Worm (Caenorhabditis elegans): ENCODE results near the gene Y22D7AL.3.
A peak's percentile ranks its signal among the peaks of the same experiment; 100 is the strongest.

The Y22D7AL.3 gene

DNA sequence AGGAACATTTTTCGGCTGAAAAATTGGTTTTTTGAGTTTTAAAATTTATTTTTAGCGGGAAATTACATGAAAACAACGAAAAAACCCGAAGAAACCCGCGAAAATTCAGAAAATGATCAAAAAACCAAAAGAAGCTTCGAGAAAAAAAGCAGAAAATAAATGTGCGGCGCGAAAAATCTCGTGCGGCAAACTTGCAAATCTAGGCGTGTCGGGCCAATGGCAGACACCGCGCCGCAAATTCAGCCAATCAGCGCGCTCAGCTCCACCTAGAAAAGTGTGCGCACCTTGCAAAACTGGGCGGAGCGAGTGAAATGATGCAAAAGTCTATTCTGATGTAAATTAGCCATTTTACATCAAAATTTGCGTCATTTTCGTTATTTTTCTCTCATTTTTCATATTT, 22.3 kb upstream of the Y22D7AL.3 start, which contains the start of gene Y22D7AL.10 (continued):
- TF ChIP-seq ztf-4 (tag; optimal IDR thresholded peaks at IDR 0.05) = peak; percentile 82

DNA sequence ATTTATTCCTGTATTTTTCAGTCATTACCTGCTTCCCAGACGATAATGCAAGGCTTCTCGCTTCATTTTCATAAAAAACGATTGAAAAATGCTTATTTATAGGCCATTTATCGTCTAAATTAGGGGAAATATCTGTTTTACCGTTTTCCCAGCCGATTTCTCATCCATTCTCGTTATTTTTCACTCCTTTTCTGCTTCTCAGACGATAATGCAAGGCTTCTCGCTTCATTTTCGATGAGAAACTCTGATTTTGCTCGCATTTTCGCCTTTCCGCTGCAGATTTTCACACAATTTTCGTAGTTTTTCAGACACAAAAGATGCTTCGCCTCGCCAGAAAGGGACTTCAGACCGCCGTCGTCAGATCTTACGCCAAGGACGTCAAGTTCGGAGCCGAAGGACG, 21.8 kb upstream of the Y22D7AL.3 start, which contains the start of gene hsp-60:
TSS of gene hsp-60 (plus strand) at position 301 of the 400 bp plus-strand sequence.
- TF ChIP-seq unc-62 (GFP tag; optimal IDR thresholded peaks at IDR 0.05) = no peak
- no peak for TF ChIP-seq nhr-11 (tag; optimal IDR thresholded peaks at IDR 0.05)
- no peak for TF ChIP-seq ama-1 (optimal IDR thresholded peaks at IDR 0.05)
- no peak for TF ChIP-seq elt-2 (tag; optimal IDR thresholded peaks at IDR 0.05)
- no peak for TF ChIP-seq ztf-4 (tag; optimal IDR thresholded peaks at IDR 0.05)
- no peak for TF ChIP-seq lin-15B (tag; optimal IDR thresholded peaks at IDR 0.05)
- no peak for TF ChIP-seq ZK546.5 (tag; optimal IDR thresholded peaks at IDR 0.05)
- no peak for TF ChIP-seq egl-5 (tag; optimal IDR thresholded peaks at IDR 0.05)
- no peak for TF ChIP-seq egl-27 (tag; optimal IDR thresholded peaks at IDR 0.05)
- TF ChIP-seq R02D3.7 (tag; optimal IDR thresholded peaks at IDR 0.05) = no peak
- no peak for TF ChIP-seq lsy-12 (tag; optimal IDR thresholded peaks at IDR 0.05)
- no peak for TF ChIP-seq eor-1 (tag; optimal IDR thresholded peaks at IDR 0.05)
- TF ChIP-seq unc-39 (tag; optimal IDR thresholded peaks at IDR 0.05) = no peak
- no peak for TF ChIP-seq ceh-82 (tag; optimal IDR thresholded peaks at IDR 0.05)
- no peak for TF ChIP-seq hmg-11 (tag; optimal IDR thresholded peaks at IDR 0.05)
- TF ChIP-seq nhr-237 (tag; optimal IDR thresholded peaks at IDR 0.05) = no peak
- no peak for TF ChIP-seq fos-1 (tag; optimal IDR thresholded peaks at IDR 0.05)

DNA sequence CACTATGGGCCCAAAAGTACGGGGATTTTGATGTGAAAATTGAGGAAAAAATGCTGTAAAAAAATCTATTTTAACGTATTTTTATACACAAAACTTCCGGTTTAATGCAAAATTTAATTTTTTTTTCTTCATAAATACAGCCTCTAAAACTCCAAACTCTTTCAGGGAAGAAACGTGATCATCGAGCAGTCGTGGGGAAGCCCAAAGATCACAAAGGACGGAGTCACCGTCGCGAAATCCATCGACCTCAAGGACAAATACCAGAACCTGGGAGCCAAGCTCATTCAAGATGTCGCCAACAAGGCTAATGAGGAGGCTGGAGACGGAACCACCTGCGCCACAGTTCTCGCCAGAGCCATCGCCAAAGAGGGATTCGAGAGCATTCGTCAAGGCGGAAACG, 21.4 kb upstream of the Y22D7AL.3 start:
- TF ChIP-seq fos-1 (tag; optimal IDR thresholded peaks at IDR 0.05) = no peak
- no peak for TF ChIP-seq nfya-1 (tag; optimal IDR thresholded peaks at IDR 0.05; ENCODE audit: insufficient read depth)
- no peak for TF ChIP-seq nhr-43 (tag; optimal IDR thresholded peaks at IDR 0.05; ENCODE audit: poor library complexity, severe bottlenecking)
- no peak for TF ChIP-seq nhr-77 (tag; optimal IDR thresholded peaks at IDR 0.05)
- TF ChIP-seq pqm-1 (tag; optimal IDR thresholded peaks at IDR 0.05) = no peak

DNA sequence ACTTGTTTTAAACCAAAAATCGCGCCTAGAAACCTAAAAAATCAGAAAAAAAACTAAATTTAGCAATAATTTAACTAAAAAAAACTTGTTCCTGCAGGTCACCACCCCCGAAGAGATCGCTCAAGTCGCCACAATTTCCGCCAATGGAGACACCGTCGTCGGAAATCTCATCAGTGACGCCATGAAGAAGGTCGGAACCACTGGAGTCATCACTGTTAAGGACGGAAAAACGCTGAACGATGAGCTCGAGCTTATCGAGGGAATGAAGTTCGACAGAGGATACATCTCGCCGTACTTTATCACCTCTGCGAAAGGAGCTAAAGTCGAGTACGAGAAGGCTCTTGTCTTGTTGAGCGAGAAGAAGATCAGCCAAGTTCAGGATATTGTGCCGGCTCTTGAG, 19.9 kb upstream of the Y22D7AL.3 start:
- peak; percentile 15 for TF ChIP-seq ama-1 (optimal IDR thresholded peaks at IDR 0.05)
- TF ChIP-seq daf-12 (tag; optimal IDR thresholded peaks at IDR 0.05) = no peak

DNA sequence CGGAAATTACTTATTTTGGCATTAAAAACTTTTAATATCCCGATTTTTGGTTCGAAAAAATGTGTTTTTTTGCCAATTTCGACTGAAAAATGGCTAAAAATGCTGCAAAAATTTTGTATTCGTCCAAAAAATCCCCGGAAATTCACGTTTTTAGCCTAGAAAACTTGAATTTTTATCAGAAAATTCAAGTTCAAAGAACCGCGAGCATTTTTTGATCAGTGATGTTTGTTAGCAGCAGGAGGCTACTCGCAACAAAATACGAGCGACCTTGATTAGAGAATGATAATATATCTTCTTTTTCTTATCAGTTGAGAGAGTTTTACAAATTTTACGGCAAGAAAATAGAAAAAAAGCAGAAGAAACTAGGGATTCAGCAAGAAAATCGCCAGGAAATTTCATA, 18.9 kb upstream of the Y22D7AL.3 start:
- no peak for TF ChIP-seq nhr-23 (tag; optimal IDR thresholded peaks at IDR 0.05)
- TF ChIP-seq ama-1 (optimal IDR thresholded peaks at IDR 0.05) = no peak
- TF ChIP-seq unc-62 (GFP tag; optimal IDR thresholded peaks at IDR 0.05) = no peak
- no peak for TF ChIP-seq ZK546.5 (tag; optimal IDR thresholded peaks at IDR 0.05)
- TF ChIP-seq ceh-28 (tag; optimal IDR thresholded peaks at IDR 0.05) = peak; percentile 14
- TF ChIP-seq elt-2 (tag; optimal IDR thresholded peaks at IDR 0.05) = peak; percentile 74
- TF ChIP-seq nfya-1 (tag; optimal IDR thresholded peaks at IDR 0.05; ENCODE audit: insufficient read depth) = peak; percentile 41
- TF ChIP-seq pqm-1 (tag; optimal IDR thresholded peaks at IDR 0.05) = peak; percentile 39
- no peak for TF ChIP-seq nhr-67 (tag; optimal IDR thresholded peaks at IDR 0.05)
- TF ChIP-seq aly-2 (tag; optimal IDR thresholded peaks at IDR 0.05) = no peak
- no peak for TF ChIP-seq ceh-82 (tag; optimal IDR thresholded peaks at IDR 0.05)

DNA sequence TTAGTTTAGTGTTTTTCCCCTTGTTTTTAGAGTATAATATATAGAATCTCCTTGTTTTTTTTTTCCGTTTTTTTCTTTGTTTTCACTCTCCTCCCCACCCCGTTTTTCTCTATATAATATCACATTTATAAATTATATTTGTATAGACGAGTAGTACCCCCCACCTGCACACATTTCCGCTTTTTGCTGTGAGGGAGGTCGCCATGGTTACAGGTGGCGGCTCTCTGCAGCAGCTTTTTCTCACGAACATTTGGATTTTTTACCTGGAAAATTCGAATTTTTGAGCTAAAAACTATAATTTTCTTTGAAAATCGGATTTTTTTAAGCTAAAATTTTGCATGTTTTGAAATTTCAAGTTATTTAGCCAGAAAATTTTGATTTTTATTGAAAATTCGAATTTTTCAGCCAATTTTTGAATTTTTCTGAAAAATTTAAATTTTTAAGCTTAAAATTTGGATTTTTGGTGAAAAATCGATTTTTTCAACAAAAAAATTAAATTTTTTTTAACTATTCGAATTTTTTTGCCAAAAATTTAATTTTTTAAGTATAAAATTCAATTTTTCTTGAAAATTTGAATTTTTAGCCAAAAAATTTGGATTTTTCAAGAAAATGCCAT, 15.5 kb upstream of the Y22D7AL.3 start:
- TF ChIP-seq nhr-77 (tag; optimal IDR thresholded peaks at IDR 0.05) = no peak
- TF ChIP-seq nhr-28 (tag; optimal IDR thresholded peaks at IDR 0.05) = no peak
- no peak for TF ChIP-seq nhr-23 (tag; optimal IDR thresholded peaks at IDR 0.05)
- TF ChIP-seq ceh-28 (tag; optimal IDR thresholded peaks at IDR 0.05) = no peak
- no peak for TF ChIP-seq skn-1 (tag; optimal IDR thresholded peaks at IDR 0.05)
- TF ChIP-seq elt-1 (tag; optimal IDR thresholded peaks at IDR 0.05) = no peak
- no peak for TF ChIP-seq daf-12 (tag; optimal IDR thresholded peaks at IDR 0.05)

DNA sequence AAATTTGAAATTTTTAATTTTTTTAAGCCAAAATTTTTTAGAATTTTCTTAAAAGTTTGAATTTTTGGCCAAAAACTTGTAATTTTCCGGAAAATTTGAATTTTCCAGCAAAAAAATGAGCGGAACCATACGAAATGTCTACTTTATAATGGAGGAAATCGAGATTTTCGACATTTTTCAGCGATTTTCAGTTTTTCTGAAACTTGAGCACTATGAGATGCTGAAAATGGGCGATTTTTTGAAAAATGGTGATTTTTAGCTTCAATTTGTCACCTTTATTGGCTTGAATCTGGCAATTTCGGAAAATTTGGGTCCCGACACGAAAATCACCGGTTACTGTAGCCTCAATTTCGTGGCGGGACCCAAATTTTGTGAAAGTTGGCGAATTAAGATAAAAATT, 14.7 kb upstream of the Y22D7AL.3 start, which contains the start of gene Y22D7AL.4:
TSS of gene Y22D7AL.4 (plus strand) at position 109 of the 400 bp plus-strand sequence.
- TF ChIP-seq nhr-23 (tag; optimal IDR thresholded peaks at IDR 0.05) (no peak), zag-1 (tag; optimal IDR thresholded peaks at IDR 0.05) (no peak), ZK546.5 (tag; optimal IDR thresholded peaks at IDR 0.05) (no peak), elt-2 (tag; optimal IDR thresholded peaks at IDR 0.05) (no peak), nhr-237 (tag; optimal IDR thresholded peaks at IDR 0.05) (no peak), fkh-10 (GFP tag; optimal IDR thresholded peaks at IDR 0.05) (no peak), eor-1 (tag; optimal IDR thresholded peaks at IDR 0.05) (no peak), unc-39 (tag; optimal IDR thresholded peaks at IDR 0.05) (no peak), elt-1 (tag; optimal IDR thresholded peaks at IDR 0.05) (no peak), egl-27 (tag; optimal IDR thresholded peaks at IDR 0.05) (no peak), sea-2 (GFP tag; optimal IDR thresholded peaks at IDR 0.05) (no peak), daf-12 (tag; optimal IDR thresholded peaks at IDR 0.05) (no peak)

All from whole organism, L3 larva.